Worm (Caenorhabditis elegans) whole organism, L2 larva: ENCODE data around the gene ZK218.1.

Experiments
- C34F6.9 ChIP-seq: fragments of 150-350 bp; optimal IDR thresholded peaks from 2 replicates; lab custom pipeline; 2014; ENCODE audit warnings: missing biosample characterization, missing genetic modification characterization
- F13H6.1 ChIP-seq: sonication (generic microtip); optimal IDR thresholded peaks from 2 replicates; lab custom pipeline; 2016; ENCODE audit warnings: missing genetic modification characterization, missing compliant biosample characterization
- R02D3.7 ChIP-seq: fragments of 150-350 bp; optimal IDR thresholded peaks from 2 replicates; lab custom pipeline; 2014; ENCODE audit warnings: missing biosample characterization, missing genetic modification characterization
- Y55F3AM.14 ChIP-seq: fragments of 200-800 bp; sonication (Bioruptor generic); optimal IDR thresholded peaks from 2 replicates; lab custom pipeline; 2018; ENCODE audit warnings: mild to moderate bottlenecking, missing genetic modification characterization, missing compliant biosample characterization
- alr-1 ChIP-seq: fragments of 150-350 bp; optimal IDR thresholded peaks from 2 replicates; lab custom pipeline; 2014; ENCODE audit warnings: missing biosample characterization, missing genetic modification characterization
- ama-1 ChIP-seq: fragments of 150-350 bp; optimal IDR thresholded peaks from 2 replicates; lab custom pipeline; 2018; ENCODE audit warnings: inconsistent platforms
- crh-2 ChIP-seq: sonication (generic microtip); optimal IDR thresholded peaks from 2 replicates; lab custom pipeline; 2017; ENCODE audit warnings: missing biosample characterization, missing genetic modification characterization
- egl-27 ChIP-seq: sonication (generic microtip); optimal IDR thresholded peaks from 3 replicates; lab custom pipeline; 2017; ENCODE audit warnings: missing biosample characterization, missing genetic modification reagents, missing genetic modification characterization
- elt-1 ChIP-seq: fragments of 150-350 bp; optimal IDR thresholded peaks from 2 replicates; lab custom pipeline; 2014; ENCODE audit warnings: missing biosample characterization, missing genetic modification characterization
- elt-3 ChIP-seq: sonication (generic microtip); optimal IDR thresholded peaks from 2 replicates; lab custom pipeline; 2017; ENCODE audit warnings: missing biosample characterization, missing genetic modification characterization
- fos-1 ChIP-seq: fragments of 150-350 bp; optimal IDR thresholded peaks from 2 replicates; lab custom pipeline; 2014; ENCODE audit warnings: missing biosample characterization, missing genetic modification characterization
- lin-11 ChIP-seq: fragments of 150-350 bp; sonication (generic microtip); optimal IDR thresholded peaks from 2 replicates; lab custom pipeline; 2014; ENCODE audit warnings: missing biosample characterization, missing genetic modification characterization, inconsistent platforms, mixed read lengths
- lin-39 ChIP-seq: fragments of 150-350 bp; optimal IDR thresholded peaks from 2 replicates; lab custom pipeline; 2014; ENCODE audit warnings: missing biosample characterization, missing genetic modification reagents, missing genetic modification characterization
- lsy-2 ChIP-seq, 2 experiments: fragments of 150-350 bp in 1 of 2; sonication (generic microtip) in 1 of 2; optimal IDR thresholded peaks; 2 replicates each; lab custom pipeline; 2014 to 2017; ENCODE audit warnings: missing biosample characterization in 2 of 2, missing genetic modification characterization in 2 of 2
- mab-5 ChIP-seq: fragments of 150-350 bp; optimal IDR thresholded peaks from 2 replicates; lab custom pipeline; 2014; ENCODE audit warnings: missing biosample characterization, missing genetic modification characterization
- mbf-1 ChIP-seq: sonication (generic microtip); optimal IDR thresholded peaks from 2 replicates; lab custom pipeline; 2017; ENCODE audit warnings: missing biosample characterization, missing genetic modification characterization
- nhr-10 ChIP-seq: sonication (generic microtip); optimal IDR thresholded peaks from 2 replicates; lab custom pipeline; 2017; ENCODE audit warnings: missing biosample characterization, missing genetic modification characterization
- nhr-11 ChIP-seq: fragments of 150-350 bp; optimal IDR thresholded peaks from 2 replicates; lab custom pipeline; 2014; ENCODE audit warnings: missing biosample characterization, missing genetic modification characterization
- nhr-129 ChIP-seq: fragments of 150-350 bp; optimal IDR thresholded peaks from 2 replicates; lab custom pipeline; 2014; ENCODE audit warnings: missing biosample characterization, missing genetic modification characterization
- nhr-21 ChIP-seq: fragments of 150-350 bp; optimal IDR thresholded peaks from 2 replicates; lab custom pipeline; 2014; ENCODE audit warnings: missing biosample characterization, missing genetic modification characterization
- nhr-23 ChIP-seq: fragments of 150-350 bp; optimal IDR thresholded peaks from 2 replicates; lab custom pipeline; 2014; ENCODE audit warnings: missing biosample characterization, missing genetic modification reagents, missing genetic modification characterization
- nhr-237 ChIP-seq: fragments of 150-350 bp; optimal IDR thresholded peaks from 2 replicates; lab custom pipeline; 2014; ENCODE audit warnings: missing biosample characterization, missing genetic modification characterization
- nhr-25 ChIP-seq: fragments of 150-350 bp; sonication (generic microtip); optimal IDR thresholded peaks from 3 replicates; lab custom pipeline; 2014; ENCODE audit warnings: missing biosample characterization, missing genetic modification characterization
- peb-1 ChIP-seq: fragments of 150-350 bp; optimal IDR thresholded peaks from 2 replicates; lab custom pipeline; 2014; ENCODE audit warnings: missing biosample characterization, missing genetic modification characterization
- skn-1 ChIP-seq: sonication (generic microtip); optimal IDR thresholded peaks from 2 replicates; lab custom pipeline; 2017; ENCODE audit warnings: missing biosample characterization, missing genetic modification characterization
- sma-3 ChIP-seq: sonication (generic microtip); optimal IDR thresholded peaks from 2 replicates; lab custom pipeline; 2016; ENCODE audit warnings: missing genetic modification reagents, missing genetic modification characterization, missing compliant biosample characterization
- sma-9 ChIP-seq, 2 experiments: fragments of 150-350 bp in 1 of 2; sonication (generic microtip) in 1 of 2; optimal IDR thresholded peaks; 2 replicates each; lab custom pipeline; 2014 to 2016; ENCODE audit warnings: missing genetic modification characterization in 2 of 2, mild to moderate bottlenecking in 1 of 2, missing biosample characterization in 1 of 2, missing compliant biosample characterization in 1 of 2, missing genetic modification reagents in 1 of 2, moderate library complexity in 1 of 2
- snpc-4 ChIP-seq: fragments of 150-350 bp; optimal IDR thresholded peaks from 2 replicates; lab custom pipeline; 2014; ENCODE audit warnings: missing biosample characterization, missing genetic modification characterization
- unc-55 ChIP-seq: fragments of 150-350 bp; sonication (generic microtip); optimal IDR thresholded peaks from 3 replicates; lab custom pipeline; 2014; ENCODE audit warnings: missing biosample characterization, missing genetic modification reagents, missing genetic modification characterization
- zag-1 ChIP-seq: fragments of 150-350 bp; optimal IDR thresholded peaks from 2 replicates; lab custom pipeline; 2014; ENCODE audit warnings: missing biosample characterization, missing genetic modification characterization
- ztf-1 ChIP-seq: fragments of 200-800 bp; sonication (Bioruptor generic); conservative IDR thresholded peaks from 2 replicates; pipeline ENCODE4 v1.3.6; 2022; ENCODE audit warnings: missing genetic modification characterization, missing compliant biosample characterization
- ztf-11 ChIP-seq: sonication (generic microtip); optimal IDR thresholded peaks from 2 replicates; lab custom pipeline; 2017; ENCODE audit warnings: missing biosample characterization, missing genetic modification characterization
- ztf-4 ChIP-seq: fragments of 150-350 bp; optimal IDR thresholded peaks from 2 replicates; lab custom pipeline; 2014; ENCODE audit warnings: missing biosample characterization, missing genetic modification characterization

Gene ZK218.1

DNA sequence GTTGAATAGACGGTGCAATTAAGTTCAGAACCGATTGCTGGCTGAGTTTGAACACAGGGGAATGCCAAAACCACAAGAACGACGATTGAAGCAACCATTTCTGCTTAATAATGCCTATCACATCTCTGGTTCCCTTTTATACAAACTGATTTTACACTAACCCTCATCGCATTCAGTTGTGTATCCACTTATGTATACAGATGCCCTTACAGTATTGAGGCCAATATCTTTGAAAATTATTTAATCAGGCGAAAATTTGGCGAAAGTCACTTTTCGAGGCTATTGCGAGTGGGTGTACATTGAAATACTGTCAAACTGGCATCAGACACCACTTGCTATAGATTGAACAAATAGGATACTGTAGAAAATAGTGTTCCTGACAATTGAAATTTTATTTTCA lies 6.3 kb downstream of the ZK218.1 start, which contains the start of the genes ZK218.3 and ZK218.4:
TSS of gene ZK218.3 (minus strand) at position 101 of the 400 bp plus-strand sequence.
TSS of gene ZK218.4 (plus strand) at position 186 of the 400 bp plus-strand sequence.
- TF ChIP-seq nhr-25 (tag; lab: Kevin White, UChicago) (no peak), lin-11 (tag; lab: Kevin White, UChicago) (no peak), ama-1 (lab: Kevin White, UChicago) (no peak), zag-1 (tag; lab: Kevin White, UChicago) (no peak)

DNA sequence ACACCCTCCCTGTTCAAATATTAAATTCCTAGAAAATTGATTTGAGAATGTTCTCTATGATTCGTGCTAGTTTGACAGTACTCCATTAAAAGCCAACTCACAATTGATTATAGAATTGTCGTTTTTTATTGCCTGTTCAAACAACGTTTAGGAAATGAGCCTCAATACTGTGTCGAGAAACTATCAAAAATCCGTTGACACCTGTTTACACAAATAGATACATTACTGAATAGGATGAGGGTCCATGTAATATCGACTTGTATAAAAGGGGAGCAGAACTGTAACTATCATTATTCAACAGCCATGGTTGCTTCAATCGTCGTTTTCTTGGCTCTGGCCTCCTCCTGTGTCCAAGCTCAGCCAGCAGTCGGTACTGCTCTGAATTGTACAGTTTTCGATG lies 8.5 kb downstream of the ZK218.1 start, which contains the start of gene ZK218.5:
TSS of gene ZK218.5 (plus strand) at position 301 of the 400 bp plus-strand sequence.
- TF ChIP-seq nhr-23 (tag; lab: Kevin White, UChicago): no peak
- no peak for TF ChIP-seq elt-1 (tag; lab: Kevin White, UChicago)
- no peak for TF ChIP-seq Y55F3AM.14 (GFP tag; lab: Kevin White, UChicago)
- TF ChIP-seq nhr-237 (tag; lab: Kevin White, UChicago): no peak
- no peak for TF ChIP-seq F13H6.1 (tag; lab: Kevin White, UChicago)
- TF ChIP-seq nhr-25 (tag; lab: Kevin White, UChicago): no peak
- no peak for TF ChIP-seq crh-2 (tag; lab: Kevin White, UChicago)
- TF ChIP-seq mab-5 (tag; lab: Kevin White, UChicago): no peak
- no peak for TF ChIP-seq unc-55 (GFP tag; lab: Kevin White, UChicago)
- no peak for TF ChIP-seq lsy-2 (tag; optimal IDR thresholded peaks at IDR 0.05; lab: Kevin White, UChicago)
- TF ChIP-seq ztf-11 (tag; lab: Kevin White, UChicago): no peak
- no peak for TF ChIP-seq elt-3 (tag; lab: Kevin White, UChicago)
- TF ChIP-seq sma-3: no peak
- TF ChIP-seq alr-1 (tag; lab: Kevin White, UChicago): no peak
- no peak for TF ChIP-seq nhr-21 (tag; lab: Kevin White, UChicago)
- no peak for TF ChIP-seq lin-11 (tag; lab: Kevin White, UChicago)

DNA sequence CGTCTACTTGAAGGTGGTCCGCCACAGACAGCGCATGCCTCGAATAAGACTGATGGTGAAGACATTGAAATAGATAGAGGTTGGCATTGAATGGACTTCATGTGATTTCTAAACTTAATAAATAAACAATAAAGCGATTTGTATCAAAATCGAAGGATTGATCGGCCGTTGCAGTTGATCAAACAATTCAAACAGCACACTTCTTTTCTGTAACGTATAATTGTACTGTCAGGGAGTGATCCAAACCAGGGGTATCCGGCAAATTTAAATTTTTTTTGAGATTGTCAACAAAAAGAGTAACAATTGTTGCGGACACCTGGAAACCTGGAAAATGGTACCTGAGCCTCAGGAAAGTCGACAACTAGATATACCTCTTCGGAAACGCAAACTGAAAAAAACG lies 12.2 kb downstream of the ZK218.1 start, which contains the start of gene nhr-248:
TSS of gene nhr-248 (minus strand) at position 101 of the 400 bp plus-strand sequence.
- TF ChIP-seq unc-55 (GFP tag; lab: Kevin White, UChicago) (no peak), C34F6.9 (tag; lab: Kevin White, UChicago) (no peak), ztf-1 (GFP tag; lab: Robert Waterston, UW) (no peak), lin-11 (tag; lab: Kevin White, UChicago) (no peak), peb-1 (no peak), mbf-1 (tag; lab: Kevin White, UChicago) (no peak)

DNA sequence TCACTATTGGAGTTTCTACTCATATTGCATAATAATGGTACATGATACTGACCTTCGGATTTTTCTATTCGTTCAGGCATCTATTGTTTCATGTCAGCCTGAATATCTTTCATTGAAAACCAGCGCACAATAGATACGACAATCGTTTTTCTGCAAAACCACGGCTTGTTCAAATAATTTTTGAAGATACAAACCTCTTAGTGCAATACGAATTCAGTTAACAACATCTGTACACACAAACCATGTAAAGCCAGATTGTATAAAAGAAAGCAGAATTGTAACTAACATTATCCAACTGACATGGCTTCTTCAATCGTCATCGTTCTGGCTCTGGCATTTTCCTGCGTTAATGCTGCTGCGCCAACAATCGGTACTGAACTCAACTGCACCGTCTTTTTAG lies 13.1 kb downstream of the ZK218.1 start, which contains the start of gene ZK218.7:
TSS of gene ZK218.7 (plus strand) at position 301 of the 400 bp plus-strand sequence.
- TF ChIP-seq lsy-2 (tag; optimal IDR thresholded peaks at IDR 0.05; lab: Kevin White, UChicago) (no peak), unc-55 (GFP tag; lab: Kevin White, UChicago) (no peak), ztf-4 (tag; lab: Kevin White, UChicago) (no peak), fos-1 (tag; lab: Kevin White, UChicago) (no peak), nhr-23 (tag; lab: Kevin White, UChicago) (no peak), snpc-4 (no peak), zag-1 (tag; lab: Kevin White, UChicago) (no peak), nhr-129 (tag; lab: Kevin White, UChicago) (no peak), R02D3.7 (no peak), nhr-25 (tag; lab: Kevin White, UChicago) (no peak), mab-5 (tag; lab: Kevin White, UChicago) (no peak), nhr-10 (tag; lab: Kevin White, UChicago) (no peak), egl-27 (tag; lab: Kevin White, UChicago) (no peak), nhr-11 (tag; lab: Kevin White, UChicago) (no peak), ama-1 (lab: Kevin White, UChicago) (no peak), skn-1 (no peak), ztf-1 (GFP tag; lab: Robert Waterston, UW) (no peak), sma-9 (GFP tag; optimal IDR thresholded peaks at IDR 0.05; lab: Kevin White, UChicago) (no peak), sma-9 (tag; optimal IDR thresholded peaks at IDR 0.05; lab: Kevin White, UChicago) (no peak), C34F6.9 (tag; lab: Kevin White, UChicago) (no peak), alr-1 (tag; lab: Kevin White, UChicago) (no peak)
- TF ChIP-seq, all 48 proteins: peak for 0

DNA sequence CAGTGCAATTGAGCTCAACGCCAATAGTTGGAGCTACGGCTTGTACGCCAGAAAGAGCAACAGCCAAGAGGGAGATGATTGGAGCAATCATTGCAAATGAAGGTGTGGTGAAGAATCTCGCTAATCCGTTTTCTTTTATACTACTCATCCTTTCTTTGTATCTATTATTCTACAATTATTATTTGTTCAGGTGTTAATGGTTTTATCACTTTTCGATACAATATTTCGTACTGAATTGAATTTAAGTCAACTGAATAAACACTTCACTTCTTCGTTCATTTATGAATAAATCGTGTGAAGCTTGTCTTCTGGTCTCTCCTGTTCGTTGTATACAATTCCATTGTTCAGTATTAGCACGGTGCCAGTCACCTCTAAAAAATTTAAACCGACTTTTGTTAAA lies 15.9 kb downstream of the ZK218.1 start, which contains the start of gene ZK218.11:
TSS of gene ZK218.11 (minus strand) at position 101 of the 400 bp plus-strand sequence.
- no peak for TF ChIP-seq lin-39 (tag; lab: Kevin White, UChicago)
- no peak for TF ChIP-seq ztf-1 (GFP tag; lab: Robert Waterston, UW)
- TF ChIP-seq elt-3 (tag; lab: Kevin White, UChicago): no peak
- TF ChIP-seq skn-1: no peak
- no peak for TF ChIP-seq lsy-2 (tag; optimal IDR thresholded peaks at IDR 0.05; lab: Kevin White, UChicago)
- TF ChIP-seq nhr-23 (tag; lab: Kevin White, UChicago): no peak
